Worm (Caenorhabditis elegans): ENCODE data around the gene C30H6.5.

Gene C30H6.5

ce11 chrIV:17333542-17334281 lies 37.9 kb upstream of the C30H6.5 start, which contains the start of gene C49C3.15 (continued):
- TF ChIP-seq nhr-43 (tag; optimal IDR thresholded peaks at IDR 0.05; ENCODE audit: poor library complexity, severe bottlenecking) (no peak), fkh-10 (GFP tag; optimal IDR thresholded peaks at IDR 0.05) (no peak), elt-2 (tag; optimal IDR thresholded peaks at IDR 0.05) (peak; percentile 36), R02D3.7 (tag; optimal IDR thresholded peaks at IDR 0.05) (no peak)

- TF ChIP-seq egl-5 (tag; optimal IDR thresholded peaks at IDR 0.05) (peak; percentile 14), nfya-1 (tag; optimal IDR thresholded peaks at IDR 0.05; ENCODE audit: insufficient read depth) (peak; percentile 24), elt-3 (tag; optimal IDR thresholded peaks at IDR 0.05) (no peak), pha-4 (tag; optimal IDR thresholded peaks at IDR 0.05) (peak; percentile 26), fos-1 (tag; optimal IDR thresholded peaks at IDR 0.05) (no peak), daf-12 (tag; optimal IDR thresholded peaks at IDR 0.05) (no peak), nhr-67 (tag; optimal IDR thresholded peaks at IDR 0.05) (no peak)
These were observed 36.5 kb upstream of the C30H6.5 start, which contains the start of gene C49C3.8 for ce11 chrIV:17335031-17335430. Gene C49C3.8 (plus strand): TSS chrIV:17335203.

- TF ChIP-seq elt-3 (tag; optimal IDR thresholded peaks at IDR 0.05) (no peak), ceh-82 (tag; optimal IDR thresholded peaks at IDR 0.05) (no peak), nhr-67 (tag; optimal IDR thresholded peaks at IDR 0.05) (no peak), pha-4 (tag; optimal IDR thresholded peaks at IDR 0.05) (peak; percentile 65), lsy-12 (tag; optimal IDR thresholded peaks at IDR 0.05) (no peak), nhr-77 (tag; optimal IDR thresholded peaks at IDR 0.05) (no peak), nhr-43 (tag; optimal IDR thresholded peaks at IDR 0.05; ENCODE audit: poor library complexity, severe bottlenecking) (no peak), nhr-237 (tag; optimal IDR thresholded peaks at IDR 0.05) (no peak), pqm-1 (tag; optimal IDR thresholded peaks at IDR 0.05) (peak; percentile 88), ceh-16 (tag; optimal IDR thresholded peaks at IDR 0.05) (no peak), fkh-10 (GFP tag; optimal IDR thresholded peaks at IDR 0.05) (no peak), mml-1 (tag; optimal IDR thresholded peaks at IDR 0.05) (no peak), aly-2 (tag; optimal IDR thresholded peaks at IDR 0.05) (no peak), nhr-76 (tag; optimal IDR thresholded peaks at IDR 0.05) (no peak), daf-12 (tag; optimal IDR thresholded peaks at IDR 0.05) (no peak), fkh-2 (tag; optimal IDR thresholded peaks at IDR 0.05) (no peak), ceh-28 (tag; optimal IDR thresholded peaks at IDR 0.05) (no peak), ceh-9 (tag; optimal IDR thresholded peaks at IDR 0.05) (no peak), ama-1 (optimal IDR thresholded peaks at IDR 0.05) (no peak), mdl-1 (tag; optimal IDR thresholded peaks at IDR 0.05) (no peak), elt-2 (tag; optimal IDR thresholded peaks at IDR 0.05) (peak; percentile 94), ztf-4 (tag; optimal IDR thresholded peaks at IDR 0.05) (no peak), nhr-11 (tag; optimal IDR thresholded peaks at IDR 0.05) (no peak), jun-1 (tag; optimal IDR thresholded peaks at IDR 0.05) (peak; percentile 80), fos-1 (tag; optimal IDR thresholded peaks at IDR 0.05) (no peak), eor-1 (tag; optimal IDR thresholded peaks at IDR 0.05) (no peak), nhr-25 (tag; optimal IDR thresholded peaks at IDR 0.05) (no peak), hmg-11 (tag; optimal IDR thresholded peaks at IDR 0.05) (no peak), nhr-28 (tag; optimal IDR thresholded peaks at IDR 0.05) (no peak), ztf-11 (tag; optimal IDR thresholded peaks at IDR 0.05) (no peak), lin-39 (tag; optimal IDR thresholded peaks at IDR 0.05) (no peak), unc-39 (tag; optimal IDR thresholded peaks at IDR 0.05) (no peak), R02D3.7 (tag; optimal IDR thresholded peaks at IDR 0.05) (no peak), ZK546.5 (tag; optimal IDR thresholded peaks at IDR 0.05) (no peak), egl-5 (tag; optimal IDR thresholded peaks at IDR 0.05) (no peak), lin-15B (tag; optimal IDR thresholded peaks at IDR 0.05) (no peak)
These were observed 32.6 kb upstream of the C30H6.5 start, which contains the start of gene C49C3.10 for ce11 chrIV:17338920-17339510. Gene C49C3.10 (minus strand): TSS chrIV:17338970.
